Worm (Caenorhabditis elegans) whole organism, mixed stage, embryonic: Measurements from ENCODE around the gene K02D10.2.

Experiments used
- M03D4.4 ChIP-seq: sonication (generic microtip); optimal IDR thresholded peaks from 2 replicates; lab custom pipeline; 2017; ENCODE audit warnings: mild to moderate bottlenecking, missing genetic modification characterization, missing compliant biosample characterization
- bed-3 ChIP-seq: fragments of 200-800 bp; sonication (Bioruptor generic); optimal IDR thresholded peaks from 3 replicates; lab custom pipeline; 2018; ENCODE audit warnings: mild to moderate bottlenecking, missing genetic modification characterization, moderate library complexity, missing compliant biosample characterization
- blmp-1 ChIP-seq: fragments of 150-350 bp; optimal IDR thresholded peaks from 2 replicates; lab custom pipeline; 2014; ENCODE audit warnings: missing biosample characterization, missing genetic modification characterization
- ceh-39 ChIP-seq: fragments of 150-350 bp; optimal IDR thresholded peaks from 2 replicates; lab custom pipeline; 2014; ENCODE audit warnings: missing biosample characterization, missing genetic modification characterization
- ces-1 ChIP-seq: fragments of 150-350 bp; optimal IDR thresholded peaks from 2 replicates; lab custom pipeline; 2014; ENCODE audit warnings: missing biosample characterization, missing genetic modification reagents, missing genetic modification characterization
- cnd-1 ChIP-seq: fragments of 200-800 bp; sonication (Bioruptor generic); optimal IDR thresholded peaks from 2 replicates; lab custom pipeline; 2018; ENCODE audit warnings: mild to moderate bottlenecking, missing genetic modification characterization, missing compliant biosample characterization
- drap-1 ChIP-seq: fragments of 200-800 bp; sonication (Bioruptor generic); optimal IDR thresholded peaks from 3 replicates; lab custom pipeline; 2018; ENCODE audit warnings: mild to moderate bottlenecking, missing genetic modification characterization, missing compliant biosample characterization
- elt-1 ChIP-seq: sonication (generic microtip); optimal IDR thresholded peaks from 2 replicates; lab custom pipeline; 2017; ENCODE audit warnings: missing genetic modification characterization, mild to moderate bottlenecking, missing compliant biosample characterization, antibody characterized with exemption, moderate library complexity, borderline replicate concordance; ENCODE audit not compliant: insufficient read depth
- elt-3 ChIP-seq: fragments of 150-350 bp; optimal IDR thresholded peaks from 2 replicates; lab custom pipeline; 2014; ENCODE audit warnings: missing biosample characterization, missing genetic modification characterization
- ham-2 ChIP-seq: fragments of 200-800 bp; sonication (Bioruptor generic); optimal IDR thresholded peaks from 2 replicates; lab custom pipeline; 2018; ENCODE audit warnings: mild to moderate bottlenecking, missing genetic modification characterization, missing compliant biosample characterization
- lin-13 ChIP-seq: fragments of 150-350 bp; optimal IDR thresholded peaks from 2 replicates; lab custom pipeline; 2014; ENCODE audit warnings: missing biosample characterization, missing genetic modification characterization
- lin-32 ChIP-seq: fragments of 200-800 bp; sonication (Bioruptor generic); optimal IDR thresholded peaks from 2 replicates; lab custom pipeline; 2018; ENCODE audit warnings: mild to moderate bottlenecking, missing genetic modification characterization, missing compliant biosample characterization
- mab-5 ChIP-seq: fragments of 150-350 bp; optimal IDR thresholded peaks from 2 replicates; lab custom pipeline; 2014; ENCODE audit warnings: missing biosample characterization, missing genetic modification characterization
- nhr-12 ChIP-seq: fragments of 150-350 bp; optimal IDR thresholded peaks from 2 replicates; lab custom pipeline; 2014; ENCODE audit warnings: missing biosample characterization, missing genetic modification characterization
- nhr-2 ChIP-seq: fragments of 150-350 bp; optimal IDR thresholded peaks from 2 replicates; lab custom pipeline; 2014; ENCODE audit warnings: missing biosample characterization, missing genetic modification characterization
- nhr-237 ChIP-seq: fragments of 150-350 bp; optimal IDR thresholded peaks from 2 replicates; lab custom pipeline; 2014; ENCODE audit warnings: missing biosample characterization, missing genetic modification characterization
- nhr-28 ChIP-seq: fragments of 150-350 bp; optimal IDR thresholded peaks from 2 replicates; lab custom pipeline; 2014; ENCODE audit warnings: missing biosample characterization, missing genetic modification characterization
- nhr-76 ChIP-seq: sonication (generic microtip); optimal IDR thresholded peaks from 2 replicates; lab custom pipeline; 2017; ENCODE audit warnings: missing biosample characterization, missing genetic modification characterization
- pha-4 ChIP-seq: fragments of 150-350 bp; optimal IDR thresholded peaks from 2 replicates; lab custom pipeline; 2018; ENCODE audit warnings: missing biosample characterization, missing genetic modification reagents, missing genetic modification characterization
- sem-2 ChIP-seq: fragments of 200-800 bp; sonication (Bioruptor generic); optimal IDR thresholded peaks from 2 replicates; lab custom pipeline; 2018; ENCODE audit warnings: mild to moderate bottlenecking, missing genetic modification characterization, missing compliant biosample characterization
- snpc-4 ChIP-seq: fragments of 150-350 bp; optimal IDR thresholded peaks from 2 replicates; lab custom pipeline; 2014; ENCODE audit warnings: missing biosample characterization, missing genetic modification characterization
- sptf-1 ChIP-seq: sonication (generic microtip); optimal IDR thresholded peaks from 2 replicates; lab custom pipeline; 2017; ENCODE audit warnings: mild to moderate bottlenecking, missing genetic modification characterization, moderate library complexity, missing compliant biosample characterization
- tbx-8 ChIP-seq: fragments of 200-800 bp; sonication (Bioruptor generic); optimal IDR thresholded peaks from 2 replicates; lab custom pipeline; 2018; ENCODE audit warnings: mild to moderate bottlenecking, missing genetic modification characterization, moderate library complexity, missing compliant biosample characterization
- unc-120 ChIP-seq: sonication (generic microtip); optimal IDR thresholded peaks from 2 replicates; lab custom pipeline; 2017; ENCODE audit warnings: missing genetic modification characterization, missing compliant biosample characterization; ENCODE audit not compliant: poor library complexity, severe bottlenecking
- unc-39 ChIP-seq: fragments of 150-350 bp; optimal IDR thresholded peaks from 2 replicates; lab custom pipeline; 2014; ENCODE audit warnings: missing biosample characterization, missing genetic modification characterization
- zip-8 ChIP-seq: fragments of 150-350 bp; optimal IDR thresholded peaks from 2 replicates; lab custom pipeline; 2014; ENCODE audit warnings: missing biosample characterization, missing genetic modification characterization
- ztf-11 ChIP-seq: fragments of 150-350 bp; optimal IDR thresholded peaks from 2 replicates; lab custom pipeline; 2014; ENCODE audit warnings: missing biosample characterization, missing genetic modification characterization

The K02D10.2 gene

DNA sequence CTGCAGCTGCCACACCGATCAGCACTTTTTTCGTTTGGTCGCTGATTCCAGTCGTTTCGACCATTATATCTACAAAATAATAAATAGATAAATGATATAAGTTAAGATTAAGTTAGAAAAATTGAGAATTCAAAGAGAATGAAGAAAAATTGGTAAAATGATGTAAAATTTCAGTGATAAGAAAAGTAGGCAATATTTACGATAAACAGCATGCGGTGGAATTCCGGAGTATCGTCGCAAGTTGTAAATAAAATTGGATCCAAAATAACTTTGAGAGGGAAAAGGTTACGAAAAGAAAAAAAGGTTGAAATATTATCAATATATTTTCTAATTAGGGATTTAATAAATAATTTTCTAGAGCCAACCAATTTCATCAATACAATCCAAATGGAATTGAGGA, 16.4 kb downstream of the K02D10.2 start, which contains the start of gene tomm-70:
TSS of gene tomm-70 (minus strand) at position 69 of the 400 bp plus-strand sequence.
- no peak for TF ChIP-seq sem-2 (GFP tag; lab: Kevin White, UChicago)
- TF ChIP-seq sptf-1 (tag; lab: Kevin White, UChicago): no peak
- no peak for TF ChIP-seq zip-8

DNA sequence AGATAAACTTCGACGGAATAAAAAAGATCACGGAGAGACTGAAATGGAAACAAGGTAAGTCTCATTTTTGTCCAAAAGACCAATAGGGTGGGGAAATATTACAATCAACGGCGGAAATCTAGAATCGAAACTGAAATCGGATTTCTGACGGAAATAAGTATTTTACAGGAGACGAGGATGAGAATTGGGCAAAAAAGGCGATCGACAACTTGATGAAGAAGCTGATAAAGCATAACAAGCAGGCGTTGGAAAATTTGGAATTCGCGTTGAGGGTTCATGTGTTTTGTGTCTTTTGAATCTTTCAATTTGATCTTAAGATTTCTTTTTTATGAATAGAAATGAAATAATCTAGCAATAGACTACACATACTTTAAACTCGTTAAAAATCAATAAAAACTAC, 20.5 kb downstream of the K02D10.2 start, which contains the start of gene ugtp-1:
TSS of gene ugtp-1 (minus strand) at position 101 of the 400 bp plus-strand sequence.
- TF ChIP-seq elt-1 (tag; lab: Kevin White, UChicago): peak; percentile 1
- TF ChIP-seq nhr-12: no peak
- TF ChIP-seq, all 35 proteins: peak for 1

DNA sequence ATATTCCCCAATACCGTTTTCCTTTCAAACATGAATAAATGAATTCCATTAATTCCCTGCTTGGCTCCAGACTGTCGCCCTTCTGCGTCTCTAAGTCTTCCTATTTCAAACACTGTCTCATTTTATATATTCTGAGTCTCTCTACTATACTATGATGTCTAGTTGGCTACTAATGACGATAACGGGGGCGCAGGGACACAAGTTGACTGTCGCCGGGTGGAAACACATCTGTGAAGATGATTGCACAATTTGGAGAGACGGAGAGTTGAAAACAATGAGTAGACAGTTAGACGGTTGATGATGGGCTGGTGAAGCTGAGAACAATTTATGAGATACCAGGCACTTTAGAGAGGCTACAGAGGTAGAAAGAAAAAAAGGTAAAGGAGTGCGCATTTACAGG, 21.6 kb downstream of the K02D10.2 start, which contains the start of gene sma-2:
TSS of gene sma-2 (plus strand) at position 194 of the 400 bp plus-strand sequence.
- TF ChIP-seq elt-3 (no peak), pha-4 (tag; lab: Kevin White, UChicago) (peak; percentile 50), unc-120 (tag; lab: Kevin White, UChicago) (no peak), nhr-237 (tag; lab: Kevin White, UChicago) (peak; percentile 7)

DNA sequence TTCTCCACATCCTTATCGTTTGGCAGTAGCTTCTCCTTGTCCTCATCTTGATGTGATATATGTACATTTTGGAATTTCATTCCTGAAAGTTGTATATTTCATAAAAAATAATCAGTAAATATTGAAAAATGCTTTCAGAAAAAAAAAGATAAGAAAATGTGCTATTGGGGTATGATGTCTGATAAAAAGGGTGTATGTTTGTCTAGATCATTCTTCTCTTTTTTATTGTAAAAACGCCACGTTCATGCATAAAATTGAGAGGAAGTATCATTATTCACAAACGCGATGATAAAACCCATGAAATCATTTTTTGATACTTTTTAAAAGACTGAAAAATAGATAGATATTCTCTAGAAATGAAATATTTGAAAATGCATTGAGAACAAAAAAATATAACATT, 22.4 kb downstream of the K02D10.2 start:
- no peak for TF ChIP-seq lin-32 (GFP tag; lab: Kevin White, UChicago)
- no peak for TF ChIP-seq sem-2 (GFP tag; lab: Kevin White, UChicago)
- TF ChIP-seq, all 35 proteins: peak for 0

DNA sequence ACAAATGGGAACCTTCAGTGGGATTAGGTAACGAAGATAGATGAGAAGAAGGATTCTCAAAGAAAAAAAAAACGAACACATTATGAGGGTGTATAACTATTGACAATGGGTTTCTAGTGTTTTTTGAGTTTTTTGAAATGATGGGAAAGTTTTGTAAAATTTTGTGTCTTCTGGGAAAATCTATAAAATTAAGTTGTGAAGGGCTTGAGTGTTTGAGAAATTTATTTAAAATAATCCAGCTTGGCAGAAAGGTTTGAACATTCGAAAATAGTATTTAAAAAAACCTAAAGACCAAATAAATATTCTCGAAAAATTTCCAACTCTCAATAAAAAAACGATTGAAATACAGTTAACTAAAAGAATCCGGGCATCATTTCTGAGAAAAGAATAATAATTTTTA, 25.8 kb downstream of the K02D10.2 start:
- no peak for TF ChIP-seq drap-1 (GFP tag; lab: Kevin White, UChicago)
- TF ChIP-seq bed-3 (GFP tag; lab: Kevin White, UChicago): no peak
- no peak for TF ChIP-seq elt-3
- TF ChIP-seq mab-5: no peak
- TF ChIP-seq nhr-28 (tag; lab: Kevin White, UChicago): no peak
- TF ChIP-seq zip-8: no peak
- no peak for TF ChIP-seq unc-39 (tag; lab: Kevin White, UChicago)
- no peak for TF ChIP-seq elt-1 (tag; lab: Kevin White, UChicago)
- no peak for TF ChIP-seq nhr-2 (tag; lab: Kevin White, UChicago)
- no peak for TF ChIP-seq pha-4 (tag; lab: Kevin White, UChicago)
- TF ChIP-seq nhr-76 (tag; lab: Kevin White, UChicago): no peak
- no peak for TF ChIP-seq ham-2 (GFP tag; lab: Kevin White, UChicago)
- TF ChIP-seq snpc-4 (tag; lab: Kevin White, UChicago): no peak
- TF ChIP-seq ceh-39 (tag; lab: Kevin White, UChicago): no peak
- TF ChIP-seq, all 35 proteins: peak for 0

DNA sequence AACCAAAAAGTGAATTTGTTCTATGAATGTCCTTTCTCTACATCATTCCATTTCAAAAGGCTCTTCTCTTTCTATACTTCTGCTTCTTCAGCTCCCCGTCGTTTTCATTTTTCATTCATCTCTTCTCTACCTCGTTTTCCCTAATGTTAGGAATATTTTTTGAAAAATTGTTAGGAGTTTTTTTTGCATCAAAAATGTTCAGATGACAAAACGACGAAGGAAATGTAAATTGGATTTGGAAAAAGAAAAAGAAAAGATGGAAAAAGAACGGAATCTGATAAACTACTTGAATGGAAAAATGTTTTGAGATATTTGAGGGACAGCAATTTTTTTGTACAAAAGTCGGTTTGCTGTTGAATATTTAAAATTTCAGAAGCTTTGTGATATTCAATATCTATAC, 26.3 kb downstream of the K02D10.2 start:
- TF ChIP-seq snpc-4 (tag; lab: Kevin White, UChicago) (no peak), sptf-1 (tag; lab: Kevin White, UChicago) (no peak), bed-3 (GFP tag; lab: Kevin White, UChicago) (no peak), ztf-11 (tag; lab: Kevin White, UChicago) (no peak), lin-13 (tag; lab: Kevin White, UChicago) (no peak), tbx-8 (GFP tag; lab: Kevin White, UChicago) (no peak), nhr-12 (no peak), ces-1 (GFP tag; lab: Kevin White, UChicago) (no peak), M03D4.4 (tag; lab: Kevin White, UChicago) (no peak), elt-1 (tag; lab: Kevin White, UChicago) (no peak), nhr-2 (tag; lab: Kevin White, UChicago) (no peak), blmp-1 (tag; lab: Kevin White, UChicago) (no peak)
- TF ChIP-seq, all 35 proteins: peak for 0

DNA sequence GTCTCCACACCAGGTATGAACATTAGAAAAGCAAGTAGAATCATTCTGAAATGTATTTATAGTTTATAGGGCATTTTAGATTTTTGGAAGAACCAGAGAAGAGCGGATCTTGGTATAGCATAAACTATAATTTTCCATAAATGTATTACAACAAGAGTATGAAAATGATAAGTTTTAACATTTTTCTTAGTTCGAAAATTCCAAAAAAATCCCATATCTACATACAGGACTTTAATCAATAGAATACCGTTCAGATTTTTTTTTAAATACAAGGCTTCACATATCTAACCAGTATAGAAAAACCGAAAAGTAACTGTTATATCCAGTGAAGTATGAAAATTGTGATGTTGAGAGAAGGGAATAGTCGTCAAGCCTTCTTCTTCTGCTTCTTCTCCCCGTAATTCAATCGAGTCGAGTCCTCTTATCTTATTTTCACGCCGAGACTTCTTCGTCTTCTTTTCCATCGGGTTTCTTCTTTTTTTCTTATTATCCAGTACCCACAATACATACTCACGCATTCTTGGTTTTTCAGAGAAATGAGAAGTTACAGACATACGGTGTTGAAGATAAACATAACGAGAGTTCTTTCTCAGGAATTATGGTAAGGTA, 27.2 kb downstream of the K02D10.2 start, which contains the start of gene ZK370.6:
TSS of gene ZK370.6 (minus strand) at position 51 of the 609 bp plus-strand sequence.
- TF ChIP-seq ces-1 (GFP tag; lab: Kevin White, UChicago): peak; percentile 92
- TF ChIP-seq cnd-1 (tag; lab: Kevin White, UChicago): no peak
